Fruit fly (Drosophila melanogaster) whole organism, adult: ENCODE results near the gene Nup93-2.

ENCODE experiments used
- CG11617 ChIP-seq: fragments of 200-800 bp; sonication (Bioruptor generic); optimal IDR thresholded peaks from 2 replicates; lab custom pipeline; 2017; ENCODE audit warnings: mild to moderate bottlenecking, missing biosample characterization, missing genetic modification reagents, missing genetic modification characterization
- CG12768 ChIP-seq: fragments of 200-800 bp; sonication (Bioruptor generic); optimal IDR thresholded peaks from 2 replicates; lab custom pipeline; 2017; ENCODE audit warnings: missing biosample characterization, missing genetic modification characterization, mild to moderate bottlenecking, moderate library complexity, missing genetic modification reagents
- CG14711 ChIP-seq: fragments of 200-800 bp; sonication (Bioruptor generic); optimal IDR thresholded peaks from 2 replicates; lab custom pipeline; 2018; ENCODE audit warnings: missing biosample characterization, mild to moderate bottlenecking, missing genetic modification characterization, moderate library complexity
- CG1620 ChIP-seq: fragments of 200-800 bp; sonication (Bioruptor generic); optimal IDR thresholded peaks from 2 replicates; lab custom pipeline; 2016; ENCODE audit warnings: missing biosample characterization, missing genetic modification characterization
- CG33017 ChIP-seq: fragments of 200-800 bp; sonication (Bioruptor generic); optimal IDR thresholded peaks from 2 replicates; lab custom pipeline; 2018; ENCODE audit warnings: missing biosample characterization, mild to moderate bottlenecking, missing genetic modification characterization, moderate library complexity
- CG5204 ChIP-seq: fragments of 200-800 bp; sonication (Bioruptor generic); optimal IDR thresholded peaks from 2 replicates; lab custom pipeline; 2016; ENCODE audit warnings: missing biosample characterization, missing genetic modification characterization
- CG7045 ChIP-seq: fragments of 200-800 bp; sonication (Bioruptor generic); optimal IDR thresholded peaks from 2 replicates; lab custom pipeline; 2017; ENCODE audit warnings: missing biosample characterization, mild to moderate bottlenecking, missing genetic modification characterization
- CG7101 ChIP-seq: fragments of 200-800 bp; sonication (Bioruptor generic); optimal IDR thresholded peaks from 2 replicates; lab custom pipeline; 2018; ENCODE audit warnings: missing biosample characterization, mild to moderate bottlenecking, missing genetic modification characterization, moderate library complexity
- Clk ChIP-seq: fragments of 200-800 bp; sonication (Bioruptor generic); optimal IDR thresholded peaks from 2 replicates; lab custom pipeline; 2017; ENCODE audit warnings: missing biosample characterization, missing genetic modification characterization
- Crg-1 ChIP-seq: fragments of 200-800 bp; sonication (Bioruptor generic); optimal IDR thresholded peaks from 2 replicates; lab custom pipeline; 2016; ENCODE audit warnings: missing biosample characterization, missing genetic modification characterization
- Hr96 ChIP-seq: fragments of 200-800 bp; sonication (Bioruptor generic); optimal IDR thresholded peaks from 2 replicates; lab custom pipeline; 2016; ENCODE audit warnings: missing biosample characterization, missing genetic modification characterization
- Mnt ChIP-seq: fragments of 200-800 bp; sonication (Bioruptor generic); optimal IDR thresholded peaks from 2 replicates; lab custom pipeline; 2016; ENCODE audit warnings: missing biosample characterization, mild to moderate bottlenecking, missing genetic modification characterization
- bab1 ChIP-seq: fragments of 200-800 bp; sonication (Bioruptor generic); optimal IDR thresholded peaks from 3 replicates; lab custom pipeline; 2019; ENCODE audit warnings: missing biosample characterization, mild to moderate bottlenecking, missing genetic modification characterization, moderate library complexity
- cic ChIP-seq: fragments of 200-800 bp; sonication (Bioruptor generic); optimal IDR thresholded peaks from 2 replicates; lab custom pipeline; 2017; ENCODE audit warnings: missing biosample characterization, mild to moderate bottlenecking, missing genetic modification characterization, moderate library complexity
- cnc ChIP-seq, 2 experiments: fragments of >200 bp; optimal IDR thresholded peaks; 2 replicates each; lab custom pipeline; 2017
- kay ChIP-seq: fragments of 200-800 bp; sonication (Bioruptor generic); peaks from one replicate; lab custom pipeline; 2016; ENCODE audit warnings: missing biosample characterization, missing genetic modification characterization, borderline replicate concordance
- ovo ChIP-seq: fragments of 200-800 bp; sonication (Bioruptor generic); optimal IDR thresholded peaks from 2 replicates; lab custom pipeline; 2016; ENCODE audit warnings: missing biosample characterization, missing genetic modification characterization
- pad ChIP-seq: fragments of 200-800 bp; sonication (Bioruptor generic); optimal IDR thresholded peaks from 3 replicates; lab custom pipeline; 2017; ENCODE audit warnings: missing biosample characterization, missing genetic modification characterization, mild to moderate bottlenecking, moderate library complexity, missing genetic modification reagents
- tj ChIP-seq: fragments of 200-800 bp; sonication (Bioruptor generic); optimal IDR thresholded peaks from 3 replicates; lab custom pipeline; 2017; ENCODE audit warnings: missing biosample characterization, mild to moderate bottlenecking, missing genetic modification characterization, moderate library complexity
- toe ChIP-seq: fragments of 200-800 bp; sonication (Bioruptor generic); optimal IDR thresholded peaks from 2 replicates; lab custom pipeline; 2016; ENCODE audit warnings: missing biosample characterization, missing genetic modification characterization

Nup93-2 gene

DNA sequence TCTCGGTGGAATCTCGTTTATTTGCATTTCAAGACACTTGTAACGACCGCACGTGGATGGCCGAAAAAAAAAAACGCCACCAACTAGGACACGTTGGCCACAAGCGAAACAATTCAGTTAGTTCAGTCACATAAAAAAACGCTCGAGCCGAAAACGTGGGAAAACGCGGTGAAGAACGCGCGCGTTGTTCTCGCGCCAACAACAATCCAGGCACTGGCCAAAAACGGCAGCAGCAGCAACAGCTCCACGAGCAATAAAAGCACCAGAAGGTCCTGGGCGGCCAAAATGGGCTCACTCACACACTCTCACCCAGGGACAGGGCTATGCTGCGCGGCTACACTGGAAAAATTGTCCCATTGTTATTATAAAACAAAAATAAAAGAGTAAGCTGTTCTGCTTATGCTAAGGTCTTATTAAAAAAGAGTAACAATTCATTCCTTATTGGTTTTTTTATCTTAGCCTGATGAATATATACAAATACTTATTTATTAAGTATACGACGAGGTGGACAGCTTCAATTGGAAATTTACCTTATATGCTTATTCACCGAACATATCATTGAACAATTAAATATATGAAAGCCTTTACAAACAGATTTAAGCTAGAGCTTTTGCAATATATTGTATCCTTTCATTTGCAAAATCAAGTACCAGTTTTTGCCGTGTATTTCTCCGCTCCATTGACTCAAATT, 22.8 kb downstream of the Nup93-2 start, which contains the start of gene btsz:
btsz (minus strand) TSS at position 215 of the 691 bp plus-strand sequence.
- TF ChIP-seq Clk (GFP tag; lab: Kevin White, UChicago): peak; percentile 7
- no peak for TF ChIP-seq CG14711 (tag; lab: Kevin White, UChicago)
- TF ChIP-seq CG7045: peak; percentile 34
- TF ChIP-seq kay (GFP tag; lab: Kevin White, UChicago): no peak
- peak; percentile 50 for TF ChIP-seq CG12768 (GFP tag; lab: Kevin White, UChicago)

DNA sequence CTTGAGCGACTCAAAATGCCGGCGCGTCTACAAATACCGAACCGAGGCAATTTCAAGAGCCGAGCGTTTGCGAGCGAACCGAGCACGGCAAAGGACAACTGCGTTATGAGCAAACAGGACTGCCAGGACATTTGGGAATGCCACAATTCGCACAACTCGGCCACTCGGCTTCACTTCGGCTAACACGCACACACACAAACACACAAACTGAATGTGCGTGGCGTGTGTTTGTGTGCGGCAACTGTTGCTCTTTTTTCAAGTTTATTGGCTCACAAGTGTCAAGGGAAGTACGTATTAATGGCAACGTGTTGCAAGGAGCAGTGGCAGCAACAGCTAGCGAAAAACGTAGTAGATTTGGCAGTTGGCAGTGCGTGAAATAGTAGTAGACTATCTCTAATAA, 24.8 kb downstream of the Nup93-2 start:
- no peak for TF ChIP-seq ovo
- TF ChIP-seq tj (GFP tag; lab: Kevin White, UChicago): no peak
- TF ChIP-seq Crg-1 (GFP tag; lab: Kevin White, UChicago): no peak
- no peak for TF ChIP-seq CG7045
- no peak for TF ChIP-seq kay (GFP tag; lab: Kevin White, UChicago)
- TF ChIP-seq cnc (optimal IDR thresholded peaks at IDR 0.05; lab: Kevin White, UChicago): no peak
- no peak for TF ChIP-seq cic (GFP tag; lab: Kevin White, UChicago)
- no peak for TF ChIP-seq Hr96 (GFP tag; lab: Kevin White, UChicago)
- no peak for TF ChIP-seq CG33017
- TF ChIP-seq bab1: no peak
- TF ChIP-seq pad (GFP tag; lab: Kevin White, UChicago): no peak
- TF ChIP-seq Clk (GFP tag; lab: Kevin White, UChicago): no peak
- no peak for TF ChIP-seq Mnt (GFP tag; lab: Kevin White, UChicago)
- TF ChIP-seq CG11617 (GFP tag; lab: Kevin White, UChicago): no peak
- TF ChIP-seq CG14711 (tag; lab: Kevin White, UChicago): no peak

dm6 chr3R:14864819-14865218, 33.4 kb downstream of the Nup93-2 start:
- no peak for TF ChIP-seq tj (GFP tag; lab: Kevin White, UChicago)

DNA sequence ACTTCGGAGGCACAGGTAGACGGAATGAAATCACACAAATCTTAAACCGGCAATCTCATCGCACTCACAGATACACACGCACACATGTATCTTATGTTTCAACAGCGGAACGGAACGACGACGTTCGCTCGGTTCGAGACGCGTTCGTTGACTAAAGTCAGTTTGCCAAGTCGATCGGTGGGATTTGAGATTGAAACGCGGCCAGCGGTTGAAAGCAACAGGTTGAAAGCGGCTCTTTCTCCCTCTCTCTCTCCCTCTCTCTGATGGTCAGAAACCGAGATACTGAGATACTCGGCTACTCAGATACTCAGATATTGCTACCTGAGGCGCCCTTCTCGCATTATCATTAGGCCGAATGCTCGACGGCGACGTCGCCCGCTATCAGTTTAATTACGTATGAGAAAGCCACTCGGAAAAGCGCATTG, 44.4 kb downstream of the Nup93-2 start:
- TF ChIP-seq Mnt (GFP tag; lab: Kevin White, UChicago) (peak; percentile 21), CG14711 (tag; lab: Kevin White, UChicago) (peak; percentile 10), CG1620 (GFP tag; lab: Kevin White, UChicago) (no peak), tj (GFP tag; lab: Kevin White, UChicago) (no peak), CG11617 (GFP tag; lab: Kevin White, UChicago) (peak; percentile 46), CG12768 (GFP tag; lab: Kevin White, UChicago) (peak; percentile 60), CG7101 (tag; lab: Kevin White, UChicago) (peak; percentile 32), cnc (optimal IDR thresholded peaks at IDR 0.05; lab: Kevin White, UChicago) (no peak), bab1 (peak; percentile 7), Crg-1 (GFP tag; lab: Kevin White, UChicago) (peak; percentile 71), Hr96 (GFP tag; lab: Kevin White, UChicago) (no peak), kay (GFP tag; lab: Kevin White, UChicago) (no peak), cic (GFP tag; lab: Kevin White, UChicago) (peak; percentile 63), ovo (no peak), CG33017 (peak; percentile 74), pad (GFP tag; lab: Kevin White, UChicago) (peak; percentile 40), Clk (GFP tag; lab: Kevin White, UChicago) (no peak), CG5204 (GFP tag; lab: Kevin White, UChicago) (peak; percentile 13), CG7045 (peak; percentile 43), toe (GFP tag; lab: Kevin White, UChicago) (no peak)

DNA sequence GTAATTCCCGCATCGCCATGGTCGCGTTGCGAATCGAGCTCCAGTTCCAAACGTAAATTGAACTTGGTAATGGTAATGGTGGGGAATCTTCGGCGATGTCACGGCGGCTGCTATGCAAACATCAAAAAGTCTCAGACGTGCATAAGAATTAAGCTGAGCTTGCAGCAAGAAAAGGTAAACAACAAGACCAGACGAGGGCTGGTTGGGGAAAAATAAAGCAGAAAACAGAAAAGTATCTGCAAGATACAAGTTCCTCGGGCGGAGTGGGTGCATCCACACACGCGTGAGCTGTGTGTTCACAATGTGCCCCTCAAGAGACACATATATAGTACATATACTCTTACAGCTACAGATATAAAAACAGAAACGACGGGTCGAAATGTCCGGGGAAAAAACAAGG, 45.6 kb downstream of the Nup93-2 start:
- no peak for TF ChIP-seq cic (GFP tag; lab: Kevin White, UChicago)
- TF ChIP-seq pad (GFP tag; lab: Kevin White, UChicago): no peak
- no peak for TF ChIP-seq CG1620 (GFP tag; lab: Kevin White, UChicago)
- TF ChIP-seq Hr96 (GFP tag; lab: Kevin White, UChicago): no peak
- TF ChIP-seq cnc (optimal IDR thresholded peaks at IDR 0.05; lab: Kevin White, UChicago): no peak
- TF ChIP-seq tj (GFP tag; lab: Kevin White, UChicago): peak; percentile 26

dm6 chr3R:14847844-14848243, 50.3 kb downstream of the Nup93-2 start:
- TF ChIP-seq CG11617 (GFP tag; lab: Kevin White, UChicago) (no peak), CG7045 (no peak), Crg-1 (GFP tag; lab: Kevin White, UChicago) (no peak), pad (GFP tag; lab: Kevin White, UChicago) (no peak), cic (GFP tag; lab: Kevin White, UChicago) (no peak), CG12768 (GFP tag; lab: Kevin White, UChicago) (no peak), CG1620 (GFP tag; lab: Kevin White, UChicago) (no peak), CG7101 (tag; lab: Kevin White, UChicago) (no peak), tj (GFP tag; lab: Kevin White, UChicago) (no peak), toe (GFP tag; lab: Kevin White, UChicago) (no peak), bab1 (no peak), CG14711 (tag; lab: Kevin White, UChicago) (no peak), Mnt (GFP tag; lab: Kevin White, UChicago) (no peak), Clk (GFP tag; lab: Kevin White, UChicago) (no peak), CG5204 (GFP tag; lab: Kevin White, UChicago) (no peak), cnc (optimal IDR thresholded peaks at IDR 0.05; lab: Kevin White, UChicago) (no peak), ovo (no peak), CG33017 (no peak)
